Worm (Caenorhabditis elegans) whole organism, late embryonic: ENCODE data around the gene C54C6.5.

Experiments
- K09A11.1 ChIP-seq: sonication (generic microtip); optimal IDR thresholded peaks from 2 replicates; lab custom pipeline; 2017; ENCODE audit warnings: antibody characterized with exemption, mild to moderate bottlenecking, missing genetic modification characterization, missing compliant biosample characterization; ENCODE audit not compliant: insufficient read depth
- ama-1 ChIP-seq: fragments of 150-350 bp; optimal IDR thresholded peaks from 2 replicates; lab custom pipeline; 2014
- ceh-24 ChIP-seq: sonication (generic microtip); optimal IDR thresholded peaks from 2 replicates; lab custom pipeline; 2016; ENCODE audit warnings: mild to moderate bottlenecking, missing genetic modification characterization, missing compliant biosample characterization
- ceh-30 ChIP-seq: fragments of 150-350 bp; optimal IDR thresholded peaks from 2 replicates; lab custom pipeline; 2014; ENCODE audit warnings: missing biosample characterization, missing genetic modification characterization
- ceh-48 ChIP-seq: sonication (generic microtip); optimal IDR thresholded peaks from 2 replicates; lab custom pipeline; 2016; ENCODE audit warnings: missing genetic modification characterization, inconsistent platforms, missing compliant biosample characterization
- dve-1 ChIP-seq: sonication (generic microtip); optimal IDR thresholded peaks from 2 replicates; lab custom pipeline; 2017; ENCODE audit warnings: antibody characterized with exemption, mild to moderate bottlenecking, missing genetic modification characterization, missing compliant biosample characterization
- elt-2 ChIP-seq: sonication (generic microtip); optimal IDR thresholded peaks from 2 replicates; lab custom pipeline; 2016; ENCODE audit warnings: missing genetic modification reagents, missing genetic modification characterization, missing compliant biosample characterization
- fkh-10 ChIP-seq: fragments of 150-350 bp; optimal IDR thresholded peaks from 2 replicates; lab custom pipeline; 2014; ENCODE audit warnings: missing biosample characterization, missing genetic modification reagents, missing genetic modification characterization
- hlh-6 ChIP-seq: sonication (generic microtip); optimal IDR thresholded peaks from 2 replicates; lab custom pipeline; 2016; ENCODE audit warnings: missing genotype, missing genetic modification characterization, missing compliant biosample characterization
- lin-11 ChIP-seq: fragments of 200-800 bp; sonication (Bioruptor generic); optimal IDR thresholded peaks from 2 replicates; lab custom pipeline; 2018; ENCODE audit warnings: mild to moderate bottlenecking, missing genetic modification characterization, missing compliant biosample characterization
- nhr-11 ChIP-seq: fragments of 150-350 bp; optimal IDR thresholded peaks from 2 replicates; lab custom pipeline; 2014; ENCODE audit warnings: missing biosample characterization, missing genetic modification characterization
- ztf-16 ChIP-seq: sonication (generic microtip); optimal IDR thresholded peaks from 2 replicates; lab custom pipeline; 2017; ENCODE audit warnings: missing genetic modification characterization, missing compliant biosample characterization

DNA sequence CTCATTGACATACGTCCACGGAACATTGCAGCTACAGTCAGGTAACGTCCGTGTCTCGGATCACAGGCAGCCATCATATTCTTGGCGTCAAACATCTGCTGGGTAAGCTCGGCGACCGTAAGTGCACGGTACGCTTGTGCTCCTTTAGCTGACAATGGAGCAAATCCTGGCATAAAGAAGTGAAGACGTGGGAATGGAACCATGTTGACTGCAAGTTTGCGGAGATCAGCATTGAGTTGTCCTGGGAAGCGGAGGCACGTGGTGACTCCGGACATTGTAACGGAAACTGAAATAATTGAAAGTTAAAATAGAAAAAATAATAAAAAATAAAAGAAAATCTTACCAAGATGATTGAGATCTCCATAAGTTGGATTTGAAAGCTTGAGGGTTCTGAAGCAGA lies 10.2 kb downstream of the C54C6.5 start:
- no peak for TF ChIP-seq lin-11 (tag; lab: Kevin White, UChicago)
- no peak for TF ChIP-seq ceh-48 (tag; lab: Kevin White, UChicago)
- TF ChIP-seq nhr-11 = no peak
- no peak for TF ChIP-seq elt-2 (tag; lab: Kevin White, UChicago)
- no peak for TF ChIP-seq ztf-16
- no peak for TF ChIP-seq ceh-30 (tag; lab: Kevin White, UChicago)
- no peak for TF ChIP-seq dve-1 (tag; lab: Kevin White, UChicago)
- TF ChIP-seq ama-1 = no peak
- TF ChIP-seq fkh-10 (GFP tag; lab: Kevin White, UChicago) = no peak
- no peak for TF ChIP-seq ceh-24 (tag; lab: Kevin White, UChicago)
- no peak for TF ChIP-seq hlh-6 (tag; lab: Kevin White, UChicago)
- no peak for TF ChIP-seq K09A11.1 (tag; lab: Kevin White, UChicago)
